Worm (Caenorhabditis elegans) whole organism, mixed stage, embryonic: Measurements from ENCODE around the gene memi-2.

ENCODE experiments used
- M03D4.4 ChIP-seq: sonication (generic microtip); optimal IDR thresholded peaks from 2 replicates; lab custom pipeline; 2017; ENCODE audit warnings: mild to moderate bottlenecking, missing genetic modification characterization, missing compliant biosample characterization
- bed-3 ChIP-seq: fragments of 200-800 bp; sonication (Bioruptor generic); optimal IDR thresholded peaks from 3 replicates; lab custom pipeline; 2018; ENCODE audit warnings: mild to moderate bottlenecking, missing genetic modification characterization, moderate library complexity, missing compliant biosample characterization
- blmp-1 ChIP-seq: fragments of 150-350 bp; optimal IDR thresholded peaks from 2 replicates; lab custom pipeline; 2014; ENCODE audit warnings: missing biosample characterization, missing genetic modification characterization
- ceh-39 ChIP-seq: fragments of 150-350 bp; optimal IDR thresholded peaks from 2 replicates; lab custom pipeline; 2014; ENCODE audit warnings: missing biosample characterization, missing genetic modification characterization
- ceh-43 ChIP-seq: fragments of 200-800 bp; sonication (Bioruptor generic); optimal IDR thresholded peaks from 2 replicates; lab custom pipeline; 2018; ENCODE audit warnings: mild to moderate bottlenecking, missing genetic modification characterization, moderate library complexity, missing compliant biosample characterization
- ceh-83 ChIP-seq: fragments of 200-800 bp; sonication (Bioruptor generic); optimal IDR thresholded peaks from 2 replicates; lab custom pipeline; 2018; ENCODE audit warnings: mild to moderate bottlenecking, missing genetic modification characterization, missing compliant biosample characterization
- drap-1 ChIP-seq: fragments of 200-800 bp; sonication (Bioruptor generic); optimal IDR thresholded peaks from 3 replicates; lab custom pipeline; 2018; ENCODE audit warnings: mild to moderate bottlenecking, missing genetic modification characterization, missing compliant biosample characterization
- elt-1 ChIP-seq: sonication (generic microtip); optimal IDR thresholded peaks from 2 replicates; lab custom pipeline; 2017; ENCODE audit warnings: missing genetic modification characterization, mild to moderate bottlenecking, missing compliant biosample characterization, antibody characterized with exemption, moderate library complexity, borderline replicate concordance; ENCODE audit not compliant: insufficient read depth
- elt-3 ChIP-seq: fragments of 150-350 bp; optimal IDR thresholded peaks from 2 replicates; lab custom pipeline; 2014; ENCODE audit warnings: missing biosample characterization, missing genetic modification characterization
- flh-1 ChIP-seq: fragments of 200-800 bp; sonication (Bioruptor generic); optimal IDR thresholded peaks from 2 replicates; lab custom pipeline; 2018; ENCODE audit warnings: mild to moderate bottlenecking, missing genetic modification characterization, moderate library complexity, missing compliant biosample characterization
- ham-2 ChIP-seq: fragments of 200-800 bp; sonication (Bioruptor generic); optimal IDR thresholded peaks from 2 replicates; lab custom pipeline; 2018; ENCODE audit warnings: mild to moderate bottlenecking, missing genetic modification characterization, missing compliant biosample characterization
- hlh-1 ChIP-seq: fragments of 150-350 bp; optimal IDR thresholded peaks from 2 replicates; lab custom pipeline; 2014; ENCODE audit warnings: missing biosample characterization, missing genetic modification reagents, missing genetic modification characterization
- lin-13 ChIP-seq: fragments of 150-350 bp; optimal IDR thresholded peaks from 2 replicates; lab custom pipeline; 2014; ENCODE audit warnings: missing biosample characterization, missing genetic modification characterization
- lsy-2 ChIP-seq: fragments of 150-350 bp; optimal IDR thresholded peaks from 2 replicates; lab custom pipeline; 2014; ENCODE audit warnings: missing biosample characterization, missing genetic modification characterization
- mab-5 ChIP-seq: fragments of 150-350 bp; optimal IDR thresholded peaks from 2 replicates; lab custom pipeline; 2014; ENCODE audit warnings: missing biosample characterization, missing genetic modification characterization
- mep-1 ChIP-seq: fragments of 150-350 bp; optimal IDR thresholded peaks from 2 replicates; lab custom pipeline; 2017; ENCODE audit warnings: missing biosample characterization, missing genetic modification reagents, missing genetic modification characterization, inconsistent platforms
- nhr-12 ChIP-seq: fragments of 150-350 bp; optimal IDR thresholded peaks from 2 replicates; lab custom pipeline; 2014; ENCODE audit warnings: missing biosample characterization, missing genetic modification characterization
- nhr-2 ChIP-seq: fragments of 150-350 bp; optimal IDR thresholded peaks from 2 replicates; lab custom pipeline; 2014; ENCODE audit warnings: missing biosample characterization, missing genetic modification characterization
- nhr-28 ChIP-seq: fragments of 150-350 bp; optimal IDR thresholded peaks from 2 replicates; lab custom pipeline; 2014; ENCODE audit warnings: missing biosample characterization, missing genetic modification characterization
- nhr-76 ChIP-seq: sonication (generic microtip); optimal IDR thresholded peaks from 2 replicates; lab custom pipeline; 2017; ENCODE audit warnings: missing biosample characterization, missing genetic modification characterization
- pha-4 ChIP-seq: fragments of 150-350 bp; optimal IDR thresholded peaks from 2 replicates; lab custom pipeline; 2018; ENCODE audit warnings: missing biosample characterization, missing genetic modification reagents, missing genetic modification characterization
- sem-2 ChIP-seq: fragments of 200-800 bp; sonication (Bioruptor generic); optimal IDR thresholded peaks from 2 replicates; lab custom pipeline; 2018; ENCODE audit warnings: mild to moderate bottlenecking, missing genetic modification characterization, missing compliant biosample characterization
- snpc-4 ChIP-seq: fragments of 150-350 bp; optimal IDR thresholded peaks from 2 replicates; lab custom pipeline; 2014; ENCODE audit warnings: missing biosample characterization, missing genetic modification characterization
- sptf-1 ChIP-seq: sonication (generic microtip); optimal IDR thresholded peaks from 2 replicates; lab custom pipeline; 2017; ENCODE audit warnings: mild to moderate bottlenecking, missing genetic modification characterization, moderate library complexity, missing compliant biosample characterization
- tbx-8 ChIP-seq: fragments of 200-800 bp; sonication (Bioruptor generic); optimal IDR thresholded peaks from 2 replicates; lab custom pipeline; 2018; ENCODE audit warnings: mild to moderate bottlenecking, missing genetic modification characterization, moderate library complexity, missing compliant biosample characterization
- unc-120 ChIP-seq: sonication (generic microtip); optimal IDR thresholded peaks from 2 replicates; lab custom pipeline; 2017; ENCODE audit warnings: missing genetic modification characterization, missing compliant biosample characterization; ENCODE audit not compliant: poor library complexity, severe bottlenecking
- unc-39 ChIP-seq: fragments of 150-350 bp; optimal IDR thresholded peaks from 2 replicates; lab custom pipeline; 2014; ENCODE audit warnings: missing biosample characterization, missing genetic modification characterization
- unc-62 ChIP-seq: fragments of 150-350 bp; optimal IDR thresholded peaks from 2 replicates; lab custom pipeline; 2014; ENCODE audit warnings: missing biosample characterization, missing genetic modification reagents, missing genetic modification characterization
- zip-8 ChIP-seq: fragments of 150-350 bp; optimal IDR thresholded peaks from 2 replicates; lab custom pipeline; 2014; ENCODE audit warnings: missing biosample characterization, missing genetic modification characterization
- ztf-11 ChIP-seq: fragments of 150-350 bp; optimal IDR thresholded peaks from 2 replicates; lab custom pipeline; 2014; ENCODE audit warnings: missing biosample characterization, missing genetic modification characterization

The memi-2 gene

DNA sequence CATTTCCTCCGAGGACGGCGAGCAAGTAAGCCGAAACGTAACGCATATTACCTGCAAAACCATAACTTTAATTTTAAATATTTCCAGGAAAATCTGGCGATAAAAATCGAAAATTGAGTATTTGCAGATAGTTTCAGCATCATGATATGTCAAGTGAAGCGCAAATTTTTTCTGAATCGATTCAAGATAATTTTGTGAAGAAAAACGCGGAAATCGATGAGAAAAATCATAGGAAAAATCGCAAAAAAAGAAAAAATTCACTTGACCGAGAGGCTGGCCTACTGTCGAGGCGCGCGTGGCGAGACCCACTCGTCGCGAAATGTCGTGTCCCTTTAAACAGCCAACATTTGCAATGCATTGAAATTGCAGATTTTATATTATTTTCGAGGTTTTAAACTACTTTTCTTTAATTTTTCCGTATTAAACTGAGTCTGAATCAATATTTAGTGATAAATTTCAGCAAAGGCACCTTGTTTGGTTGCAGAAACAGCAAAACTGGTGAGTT is 30.0 kb downstream of the memi-2 start, which contains the start of the genes rla-2, popl-7 and Y62E10A.24:
Gene rla-2 (minus strand): TSS at position 51 of the 505 bp plus-strand sequence.
Gene popl-7 (plus strand): TSS at position 455 of the 505 bp plus-strand sequence.
Gene Y62E10A.24 (plus strand): TSS at position 476 of the 505 bp plus-strand sequence.
- TF ChIP-seq unc-39 (no peak), flh-1 (GFP tag; lab: Kevin White, UChicago) (no peak), sem-2 (no peak), ham-2 (GFP tag; lab: Kevin White, UChicago) (no peak), lsy-2 (peak; percentile 87), pha-4 (tag; lab: Kevin White, UChicago) (no peak), nhr-28 (no peak), mab-5 (tag; lab: Kevin White, UChicago) (no peak)
- TF ChIP-seq, all 35 proteins: peak for 1

- TF ChIP-seq drap-1 (GFP tag; lab: Kevin White, UChicago) = no peak
- no peak for TF ChIP-seq unc-62 (GFP tag; lab: Kevin White, UChicago)
- no peak for TF ChIP-seq lsy-2
- no peak for TF ChIP-seq sptf-1 (tag; lab: Kevin White, UChicago)
- no peak for TF ChIP-seq flh-1 (GFP tag; lab: Kevin White, UChicago)
- no peak for TF ChIP-seq ceh-83
- TF ChIP-seq nhr-12 (tag; lab: Kevin White, UChicago) = no peak
- no peak for TF ChIP-seq nhr-2 (tag; lab: Kevin White, UChicago)
- no peak for TF ChIP-seq snpc-4 (tag; lab: Kevin White, UChicago)
- no peak for TF ChIP-seq ceh-39 (tag; lab: Kevin White, UChicago)
- TF ChIP-seq unc-120 (tag; lab: Kevin White, UChicago) = no peak
- no peak for TF ChIP-seq lin-13 (tag; lab: Kevin White, UChicago)
- TF ChIP-seq ham-2 (GFP tag; lab: Kevin White, UChicago) = no peak
- TF ChIP-seq zip-8 (tag; lab: Kevin White, UChicago) = no peak
- no peak for TF ChIP-seq nhr-28
- TF ChIP-seq elt-1 (tag; lab: Kevin White, UChicago) = no peak
Observed at ce11 chrIV:13369120-13369842, 31.0 kb downstream of the memi-2 start, which contains the start of gene agt-1. Gene agt-1, minus strand, starts transcription at chrIV:13369412.

- no peak for TF ChIP-seq sem-2
- TF ChIP-seq unc-39 = no peak
- TF ChIP-seq, all 35 proteins: peak for 0
Observed at ce11 chrIV:13364869-13365268, 35.4 kb downstream of the memi-2 start, which contains the start of gene srsx-25. Gene srsx-25, plus strand, starts transcription at chrIV:13365169.

- TF ChIP-seq sem-2 (no peak), ham-2 (GFP tag; lab: Kevin White, UChicago) (no peak), sptf-1 (tag; lab: Kevin White, UChicago) (no peak), lsy-2 (no peak), hlh-1 (no peak), mab-5 (tag; lab: Kevin White, UChicago) (no peak), nhr-2 (tag; lab: Kevin White, UChicago) (no peak), elt-3 (tag; lab: Kevin White, UChicago) (no peak), nhr-28 (no peak), M03D4.4 (no peak), snpc-4 (tag; lab: Kevin White, UChicago) (no peak), bed-3 (GFP tag; lab: Kevin White, UChicago) (no peak)
Observed at ce11 chrIV:13360144-13360543, 40.2 kb downstream of the memi-2 start, which contains the start of gene Y62E10A.3. Gene Y62E10A.3, minus strand, starts transcription at chrIV:13360244.

DNA sequence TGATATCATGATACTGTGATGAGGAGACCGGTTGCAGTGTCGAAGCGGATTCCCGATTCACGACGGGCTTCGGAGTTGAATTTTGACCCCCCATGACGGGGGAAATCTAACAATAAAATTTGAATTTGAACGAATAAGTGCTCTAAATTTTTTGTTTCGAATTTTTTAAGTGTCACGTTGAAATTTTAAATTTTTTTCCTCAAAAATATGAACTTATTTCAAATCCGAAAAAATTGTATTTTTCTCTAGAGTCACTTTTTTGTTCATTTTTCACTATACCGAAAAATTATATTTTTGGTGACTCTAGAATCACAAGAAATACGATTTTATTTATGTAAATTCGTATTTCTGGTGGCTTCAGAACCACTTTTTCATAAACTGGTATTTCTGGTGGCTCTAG is 41.8 kb downstream of the memi-2 start, which contains the start of gene W02A2.8:
Gene W02A2.8 (minus strand): TSS at position 101 of the 400 bp plus-strand sequence.
- TF ChIP-seq unc-39 (no peak), ztf-11 (no peak), sem-2 (no peak), nhr-76 (no peak)

- TF ChIP-seq nhr-28 = no peak
- TF ChIP-seq unc-39 = no peak
- no peak for TF ChIP-seq ceh-43
- TF ChIP-seq mep-1 (tag; lab: Kevin White, UChicago) = no peak
- no peak for TF ChIP-seq zip-8 (tag; lab: Kevin White, UChicago)
- TF ChIP-seq lsy-2 = no peak
- no peak for TF ChIP-seq sptf-1 (tag; lab: Kevin White, UChicago)
- TF ChIP-seq ceh-83 = no peak
- no peak for TF ChIP-seq flh-1 (GFP tag; lab: Kevin White, UChicago)
- no peak for TF ChIP-seq blmp-1 (tag; lab: Kevin White, UChicago)
- TF ChIP-seq tbx-8 = no peak
Observed at ce11 chrIV:13356005-13356404, 44.3 kb downstream of the memi-2 start.
